Fruit fly (Drosophila melanogaster) whole organism, embryonic: ENCODE data around the gene RpS17.

Source experiments
- ATbp ChIP-seq: fragments of 200-800 bp; sonication (Bioruptor generic); optimal IDR thresholded peaks from 2 replicates; lab custom pipeline; 2017; ENCODE audit warnings: missing biosample characterization, mild to moderate bottlenecking, missing genetic modification characterization, missing genetic modification reagents
- Adf1 ChIP-seq: fragments of 200-800 bp; sonication (Bioruptor generic); IDR thresholded peaks from 2 replicates; pipeline ENCODE4 v1.3.6; 2022; ENCODE audit warnings: missing biosample characterization, missing genetic modification characterization
- Blimp-1 ChIP-seq: fragments of 200-800 bp; sonication (Bioruptor generic); optimal IDR thresholded peaks from 3 replicates; lab custom pipeline; 2018; ENCODE audit warnings: missing biosample characterization, missing genetic modification characterization, mild to moderate bottlenecking, moderate library complexity, missing genetic modification reagents
- CG10209 ChIP-seq: fragments of 200-800 bp; sonication (Bioruptor generic); optimal IDR thresholded peaks from 3 replicates; lab custom pipeline; 2017; ENCODE audit warnings: missing biosample characterization, mild to moderate bottlenecking, missing genetic modification characterization, missing genetic modification reagents
- CG10267 ChIP-seq: fragments of 200-800 bp; sonication (Bioruptor generic); optimal IDR thresholded peaks from 2 replicates; lab custom pipeline; 2018; ENCODE audit warnings: missing biosample characterization, mild to moderate bottlenecking, missing genetic modification characterization, moderate library complexity
- CG12071 ChIP-seq: fragments of 200-800 bp; sonication (Bioruptor generic); optimal IDR thresholded peaks from 3 replicates; lab custom pipeline; 2018; ENCODE audit warnings: missing biosample characterization, mild to moderate bottlenecking, missing genetic modification characterization
- CG13296 ChIP-seq: fragments of 200-800 bp; sonication (Bioruptor generic); optimal IDR thresholded peaks from 3 replicates; lab custom pipeline; 2018; ENCODE audit warnings: missing biosample characterization, mild to moderate bottlenecking, missing genetic modification characterization
- CG1603 ChIP-seq: fragments of 200-800 bp; sonication (Bioruptor generic); optimal IDR thresholded peaks from 2 replicates; lab custom pipeline; 2019; ENCODE audit warnings: missing biosample characterization, mild to moderate bottlenecking, missing genetic modification characterization, moderate library complexity
- CG16813 ChIP-seq: fragments of 200-800 bp; sonication (Bioruptor generic); IDR thresholded peaks from 3 replicates; pipeline ENCODE4 v1.3.6; 2022; ENCODE audit warnings: missing biosample characterization, missing genetic modification characterization; ENCODE audit not compliant: partially characterized antibody
- CG17359 ChIP-seq: fragments of 200-800 bp; sonication (Bioruptor generic); optimal IDR thresholded peaks from 3 replicates; lab custom pipeline; 2018; ENCODE audit warnings: missing biosample characterization, mild to moderate bottlenecking, missing genetic modification characterization, moderate library complexity
- CG30020 ChIP-seq: fragments of 200-800 bp; optimal IDR thresholded peaks from 2 replicates; lab custom pipeline; 2019; ENCODE audit warnings: missing biosample characterization, mild to moderate bottlenecking, missing genetic modification characterization, moderate library complexity
- CG3847 ChIP-seq: fragments of 200-800 bp; sonication (Bioruptor generic); IDR thresholded peaks from 2 replicates; pipeline ENCODE4 v1.3.6; 2022; ENCODE audit warnings: missing biosample characterization, missing genetic modification characterization
- CG4707 ChIP-seq: fragments of 200-800 bp; sonication (Bioruptor generic); optimal IDR thresholded peaks from 2 replicates; lab custom pipeline; 2018; ENCODE audit warnings: missing biosample characterization, mild to moderate bottlenecking, missing genetic modification characterization, moderate library complexity
- CG5245 ChIP-seq: fragments of 200-800 bp; sonication (Bioruptor generic); optimal IDR thresholded peaks from 3 replicates; lab custom pipeline; 2016; ENCODE audit warnings: missing biosample characterization, missing genetic modification characterization
- CG6175 ChIP-seq: fragments of 200-800 bp; sonication (Bioruptor generic); IDR thresholded peaks from 3 replicates; pipeline ENCODE4 v1.3.6; 2022; ENCODE audit warnings: missing biosample characterization, missing genetic modification characterization
- CG7745 ChIP-seq: fragments of 200-800 bp; sonication (Bioruptor generic); optimal IDR thresholded peaks from 2 replicates; lab custom pipeline; 2018; ENCODE audit warnings: missing biosample characterization, mild to moderate bottlenecking, missing genetic modification characterization, moderate library complexity
- CG7839 ChIP-seq: fragments of 200-800 bp; sonication (Bioruptor generic); optimal IDR thresholded peaks from 3 replicates; lab custom pipeline; 2018; ENCODE audit warnings: missing biosample characterization, mild to moderate bottlenecking, missing genetic modification characterization, moderate library complexity
- CG9817 ChIP-seq: fragments of 200-800 bp; sonication (Bioruptor generic); optimal IDR thresholded peaks from 2 replicates; lab custom pipeline; 2018; ENCODE audit warnings: missing biosample characterization, mild to moderate bottlenecking, missing genetic modification characterization, moderate library complexity
- D ChIP-seq, 2 experiments: fragments of 200-800 bp in 1 of 2; fragments of >200 bp in 1 of 2; sonication (Bioruptor generic) in 1 of 2; optimal IDR thresholded peaks; 2 replicates in 1 of 2; 3 replicates in 1 of 2; lab custom pipeline; 2017; ENCODE audit warnings: mild to moderate bottlenecking in 1 of 2, missing biosample characterization in 1 of 2, missing genetic modification characterization in 1 of 2, missing genetic modification reagents in 1 of 2
- Dbx ChIP-seq: fragments of 200-800 bp; sonication (Bioruptor generic); IDR thresholded peaks from 3 replicates; pipeline ENCODE4 v1.3.6; 2022; ENCODE audit warnings: missing biosample characterization, missing genetic modification characterization
- Hmx ChIP-seq: fragments of 200-800 bp; sonication (Bioruptor generic); optimal IDR thresholded peaks from 2 replicates; lab custom pipeline; 2016; ENCODE audit warnings: missing biosample characterization, missing genetic modification characterization
- Hr51 ChIP-seq, 2 experiments: fragments of 200-800 bp; sonication (Bioruptor generic); optimal IDR thresholded peaks; 2 replicates in 1 of 2; 3 replicates in 1 of 2; lab custom pipeline; 2016 to 2018; ENCODE audit warnings: missing biosample characterization in 2 of 2, missing genetic modification characterization in 2 of 2, mild to moderate bottlenecking in 1 of 2, moderate library complexity in 1 of 2
- Jarid2 ChIP-seq: fragments of 200-800 bp; sonication (Bioruptor generic); optimal IDR thresholded peaks from 3 replicates; lab custom pipeline; 2017; ENCODE audit warnings: mild to moderate bottlenecking, missing biosample characterization, missing genetic modification reagents, missing genetic modification characterization
- MBD-R2 ChIP-seq: fragments of 200-800 bp; sonication (Bioruptor generic); IDR thresholded peaks from 2 replicates; pipeline ENCODE4 v1.3.6; 2022; ENCODE audit warnings: missing biosample characterization, missing genetic modification characterization
- Ravus ChIP-seq: fragments of 200-800 bp; sonication (Bioruptor generic); IDR thresholded peaks from 2 replicates; pipeline ENCODE4 v1.3.6; 2022; ENCODE audit warnings: missing biosample characterization, missing genetic modification characterization
- Sry-β ChIP-seq: fragments of 200-800 bp; sonication (Bioruptor generic); optimal IDR thresholded peaks from 2 replicates; lab custom pipeline; 2018; ENCODE audit warnings: missing biosample characterization, mild to moderate bottlenecking, missing genetic modification characterization, moderate library complexity
- Stat92E ChIP-seq, 3 experiments: fragments of >200 bp in 2 of 3; fragments of 200-800 bp in 1 of 3; sonication (Bioruptor generic) in 1 of 3; optimal IDR thresholded peaks; 2 replicates each; lab custom pipeline; 2017 to 2019; ENCODE audit warnings: missing biosample characterization in 3 of 3, missing genetic modification characterization in 3 of 3, mild to moderate bottlenecking in 1 of 3, moderate library complexity in 1 of 3
- Xbp1 ChIP-seq: fragments of 200-800 bp; sonication (Bioruptor generic); optimal IDR thresholded peaks from 3 replicates; lab custom pipeline; 2016; ENCODE audit warnings: missing biosample characterization, mild to moderate bottlenecking, missing genetic modification characterization
- cwo ChIP-seq: fragments of 200-800 bp; sonication (Bioruptor generic); optimal IDR thresholded peaks from 3 replicates; lab custom pipeline; 2017; ENCODE audit warnings: missing biosample characterization, missing genetic modification characterization, mild to moderate bottlenecking, moderate library complexity, missing genetic modification reagents
- dmrt99B ChIP-seq: fragments of 200-800 bp; sonication (Bioruptor generic); optimal IDR thresholded peaks from 2 replicates; lab custom pipeline; 2018; ENCODE audit warnings: missing biosample characterization, mild to moderate bottlenecking, missing genetic modification characterization, moderate library complexity
- ham ChIP-seq: fragments of 200-800 bp; sonication (Bioruptor generic); IDR thresholded peaks from 2 replicates; pipeline ENCODE4 v1.3.6; 2022; ENCODE audit warnings: missing biosample characterization, missing genetic modification characterization
- hth ChIP-seq: fragments of >200 bp; optimal IDR thresholded peaks from 2 replicates; lab custom pipeline; 2017; ENCODE audit warnings: inconsistent platforms
- kni ChIP-seq: fragments of 200-800 bp; sonication (Bioruptor generic); optimal IDR thresholded peaks from 3 replicates; lab custom pipeline; 2017; ENCODE audit warnings: mild to moderate bottlenecking, missing biosample characterization, missing genetic modification reagents, missing genetic modification characterization
- lab ChIP-seq: fragments of 200-800 bp; sonication (Bioruptor generic); optimal IDR thresholded peaks from 3 replicates; lab custom pipeline; 2017; ENCODE audit warnings: missing biosample characterization, missing genetic modification characterization, mild to moderate bottlenecking, moderate library complexity, missing genetic modification reagents
- lilli ChIP-seq: fragments of 200-800 bp; sonication (Bioruptor generic); optimal IDR thresholded peaks from 3 replicates; lab custom pipeline; 2016; ENCODE audit warnings: missing biosample characterization, missing genetic modification characterization
- lmd ChIP-seq: fragments of 200-800 bp; sonication (Bioruptor generic); IDR thresholded peaks from 2 replicates; pipeline ENCODE4 v1.3.6; 2022; ENCODE audit warnings: missing biosample characterization, missing genetic modification characterization
- mirr ChIP-seq: fragments of 200-800 bp; sonication (Bioruptor generic); optimal IDR thresholded peaks from 3 replicates; lab custom pipeline; 2018; ENCODE audit warnings: missing biosample characterization, mild to moderate bottlenecking, missing genetic modification characterization
- repo ChIP-seq: fragments of 200-800 bp; sonication (Bioruptor generic); optimal IDR thresholded peaks from 2 replicates; lab custom pipeline; 2016; ENCODE audit warnings: missing biosample characterization, missing genetic modification characterization
- shn ChIP-seq: fragments of 200-800 bp; sonication (Bioruptor generic); optimal IDR thresholded peaks from 3 replicates; lab custom pipeline; 2016; ENCODE audit warnings: missing biosample characterization, missing genetic modification characterization
- sim ChIP-seq: fragments of 200-800 bp; sonication (Bioruptor generic); IDR thresholded peaks from 2 replicates; pipeline ENCODE4 v1.3.6; 2022; ENCODE audit warnings: missing biosample characterization, missing genetic modification characterization
- sisA ChIP-seq: fragments of 200-800 bp; sonication (Bioruptor generic); IDR thresholded peaks from 2 replicates; pipeline ENCODE4 v1.3.6; 2022; ENCODE audit warnings: missing biosample characterization, missing genetic modification characterization
- sqz ChIP-seq: fragments of 200-800 bp; sonication (Bioruptor generic); optimal IDR thresholded peaks from 3 replicates; lab custom pipeline; 2018; ENCODE audit warnings: missing biosample characterization, mild to moderate bottlenecking, missing genetic modification characterization
- stwl ChIP-seq: fragments of 200-800 bp; sonication (Bioruptor generic); optimal IDR thresholded peaks from 3 replicates; lab custom pipeline; 2018; ENCODE audit warnings: missing biosample characterization, mild to moderate bottlenecking, missing genetic modification characterization, moderate library complexity
- vnd ChIP-seq: fragments of 200-800 bp; sonication (Bioruptor generic); IDR thresholded peaks from 3 replicates; pipeline ENCODE4 v1.3.6; 2022; ENCODE audit warnings: missing biosample characterization, missing genetic modification characterization; ENCODE audit not compliant: partially characterized antibody
- zf30C ChIP-seq: fragments of 200-800 bp; sonication (Bioruptor generic); optimal IDR thresholded peaks from 3 replicates; lab custom pipeline; 2018; ENCODE audit warnings: missing biosample characterization, mild to moderate bottlenecking, missing genetic modification characterization

RpS17 gene

DNA sequence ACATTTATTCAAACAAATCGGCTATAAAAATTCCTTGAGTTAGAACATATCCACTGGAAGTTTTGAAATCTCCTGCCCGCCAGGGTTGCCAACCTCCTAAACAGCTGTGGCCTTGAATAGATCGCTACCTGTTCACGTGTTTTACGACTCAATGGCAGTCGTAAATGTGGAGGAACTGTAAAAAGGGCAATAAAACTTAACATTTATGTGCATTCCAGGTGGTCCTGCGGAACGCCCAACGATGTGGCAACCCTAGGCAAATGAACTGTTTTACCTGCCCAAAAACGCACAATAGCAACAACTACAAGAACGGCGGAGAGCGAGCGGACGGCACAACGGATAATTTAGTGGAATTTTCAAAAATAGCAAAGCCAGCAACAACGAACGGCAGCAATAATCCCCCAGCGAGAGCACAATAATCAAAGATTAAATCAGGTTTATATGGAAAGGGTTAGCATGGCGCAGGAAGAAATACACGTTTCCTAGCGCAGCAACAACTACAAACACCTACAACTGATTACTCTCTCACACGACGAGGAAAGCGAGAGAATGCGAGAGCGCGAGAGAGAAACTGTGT, 32.1 kb upstream of the RpS17 start (continued):
- TF ChIP-seq D (optimal IDR thresholded peaks at IDR 0.05; lab: Kevin White, UChicago) = peak; percentile 58
- no peak for TF ChIP-seq D (GFP tag; optimal IDR thresholded peaks at IDR 0.05; lab: Kevin White, UChicago)
- peak; percentile 87 for TF ChIP-seq kni
- TF ChIP-seq Hmx (GFP tag; lab: Kevin White, UChicago) = no peak
- peak; percentile 52 for TF ChIP-seq shn

DNA sequence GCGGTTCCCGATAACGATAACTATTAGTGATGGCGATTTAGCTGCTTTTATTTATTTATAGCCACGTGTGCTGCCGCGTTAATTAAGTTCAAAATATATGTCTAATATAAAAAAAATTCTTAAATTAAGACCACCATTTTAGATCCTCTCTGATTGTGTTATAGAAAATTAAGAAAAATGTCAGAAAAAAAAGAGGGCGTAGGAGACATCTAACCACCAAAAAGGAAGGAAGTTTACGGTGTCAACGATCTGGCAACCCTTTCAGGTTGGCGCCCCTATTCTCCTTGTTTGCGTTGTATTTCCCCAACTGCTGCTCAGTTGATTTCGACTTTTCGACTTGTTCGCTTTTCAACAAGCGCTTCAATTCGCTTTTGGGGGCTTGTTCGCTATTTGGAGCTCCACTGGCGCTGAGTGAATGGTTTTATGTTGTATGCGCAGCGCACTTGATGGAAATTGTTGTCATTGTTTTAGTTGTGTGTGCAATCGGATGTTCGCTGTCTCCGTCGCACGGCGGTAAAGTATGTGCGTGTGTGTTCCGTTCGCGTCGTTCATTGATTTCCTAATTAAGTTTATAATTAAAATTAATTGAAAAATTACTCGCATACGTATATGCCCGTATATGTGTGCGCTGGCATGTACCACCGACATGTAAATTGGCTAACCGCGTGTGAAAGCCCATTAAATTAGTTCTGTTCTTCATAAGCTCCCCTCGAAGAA, 31.3 kb upstream of the RpS17 start, which contains the start of the genes CG3434 and CG44838:
TSS of gene CG3434 (minus strand) at position 25 of the 717 bp plus-strand sequence.
TSS of gene CG44838 (plus strand) at position 276 of the 717 bp plus-strand sequence.
- TF ChIP-seq CG5245 (peak; percentile 76), ham (GFP tag; lab: Robert Waterston, UW) (no peak), dmrt99B (tag; lab: Kevin White, UChicago) (peak; percentile 74), CG6175 (peak; percentile 44; the same call in 1 of the 3 replicates), sisA (GFP tag; lab: Robert Waterston, UW) (peak; percentile 75), CG7839 (peak; percentile 82), repo (no peak), Xbp1 (peak; percentile 88), CG4707 (GFP tag; lab: Kevin White, UChicago) (no peak), lilli (GFP tag; lab: Kevin White, UChicago) (peak; percentile 90), zf30C (GFP tag; lab: Kevin White, UChicago) (no peak), MBD-R2 (GFP tag; lab: Robert Waterston, UW) (peak; percentile 74), Hr51 (GFP tag; optimal IDR thresholded peaks at IDR 0.05; lab: Kevin White, UChicago) (peak; percentile 66 to 81), hth (lab: Kevin White, UChicago) (no peak), ATbp (peak; percentile 55), mirr (GFP tag; lab: Kevin White, UChicago) (peak; percentile 44), sqz (GFP tag; lab: Kevin White, UChicago) (peak; percentile 65), Jarid2 (GFP tag; lab: Kevin White, UChicago) (peak; percentile 81), cwo (GFP tag; lab: Kevin White, UChicago) (peak; percentile 75), CG12071 (peak; percentile 18), CG10267 (tag; lab: Kevin White, UChicago) (peak; percentile 82), CG3847 (GFP tag; lab: Robert Waterston, UW) (peak; percentile 86), stwl (tag; lab: Kevin White, UChicago) (peak; percentile 75), sim (GFP tag; lab: Robert Waterston, UW) (no peak), Ravus (GFP tag; lab: Robert Waterston, UW) (no peak; the same call in 1 of the 2 replicates), CG16813 (GFP tag; lab: Robert Waterston, UW) (0 out of 3 replicates have a peak, but pooled peaks have one; percentile 27), Blimp-1 (GFP tag; lab: Kevin White, UChicago) (peak; percentile 70), Adf1 (GFP tag; lab: Robert Waterston, UW) (peak; percentile 62), CG13296 (GFP tag; lab: Kevin White, UChicago) (peak; percentile 80), CG1603 (tag; lab: Kevin White, UChicago) (no peak), lab (peak; percentile 85), CG17359 (tag; lab: Kevin White, UChicago) (peak; percentile 79), lmd (GFP tag; lab: Robert Waterston, UW) (peak; percentile 70), vnd (GFP tag; lab: Robert Waterston, UW) (no peak), CG30020 (peak; percentile 75), Dbx (peak; percentile 77; the same call in 2 of the 3 replicates), CG9817 (tag; lab: Kevin White, UChicago) (peak; percentile 74), CG7745 (peak; percentile 97), Sry-β (peak; percentile 97), Stat92E (GFP tag; optimal IDR thresholded peaks at IDR 0.05; lab: Kevin White, UChicago) (peak in 1 of 3 experiments; percentile 54), CG10209 (GFP tag; lab: Kevin White, UChicago) (peak; percentile 68)
